Worm (Caenorhabditis elegans): ENCODE results near the gene scav-4.

- TF ChIP-seq pes-1 (GFP tag; IDR thresholded peaks at IDR 0.05), result no peak
- TF ChIP-seq ets-7 (tag; optimal IDR thresholded peaks at IDR 0.05), result no peak
- TF ChIP-seq ama-1 (optimal IDR thresholded peaks at IDR 0.05), result no peak
- no peak for TF ChIP-seq flt-1 (GFP tag; IDR thresholded peaks at IDR 0.05)
- no peak for TF ChIP-seq ceh-36 (tag; optimal IDR thresholded peaks at IDR 0.05)
- no peak for TF ChIP-seq aly-1 (tag; optimal IDR thresholded peaks at IDR 0.05)
- no peak for TF ChIP-seq hmbx-1 (tag; optimal IDR thresholded peaks at IDR 0.05)
- no peak for TF ChIP-seq F13C5.2 (tag; optimal IDR thresholded peaks at IDR 0.05)
- TF ChIP-seq sea-1 (GFP tag; conservative IDR thresholded peaks at IDR 0.05), result no peak
- no peak for TF ChIP-seq scrt-1 (GFP tag; IDR thresholded peaks at IDR 0.05)
- TF ChIP-seq hmg-4 (GFP tag; optimal IDR thresholded peaks at IDR 0.05), result no peak
Measured at ce11 chrX:12958897-12959296, 22.7 kb upstream of the scav-4 start.
